Fruit fly (Drosophila melanogaster) whole organism, embryonic: ENCODE data around the gene CG11723.
A peak's percentile ranks its signal among the peaks of the same experiment; 100 is the strongest.

Experiments
- Bgb ChIP-seq: fragments of 200-800 bp; sonication (Bioruptor generic); IDR thresholded peaks from 2 replicates; pipeline ENCODE4 v1.3.6; 2022; ENCODE audit warnings: missing biosample characterization, missing genetic modification characterization; ENCODE audit not compliant: partially characterized antibody
- Bteb2 ChIP-seq: fragments of 200-800 bp; sonication (Bioruptor generic); optimal IDR thresholded peaks from 2 replicates; lab custom pipeline; 2016; ENCODE audit warnings: missing biosample characterization, missing genetic modification characterization
- CG11085 ChIP-seq: fragments of 200-800 bp; sonication (Bioruptor generic); IDR thresholded peaks from 2 replicates; pipeline ENCODE4 v1.3.6; 2022; ENCODE audit warnings: missing biosample characterization, missing genetic modification characterization
- CG11398 ChIP-seq: fragments of 200-800 bp; sonication (Bioruptor generic); optimal IDR thresholded peaks from 2 replicates; lab custom pipeline; 2016; ENCODE audit warnings: missing biosample characterization, missing genetic modification characterization
- CG11504 ChIP-seq: fragments of 200-800 bp; sonication (Bioruptor generic); optimal IDR thresholded peaks from 3 replicates; lab custom pipeline; 2019; ENCODE audit warnings: missing biosample characterization, mild to moderate bottlenecking, missing genetic modification characterization, moderate library complexity
- CG12104 ChIP-seq: fragments of 200-800 bp; sonication (Bioruptor generic); optimal IDR thresholded peaks from 3 replicates; lab custom pipeline; 2016; ENCODE audit warnings: missing biosample characterization, missing genetic modification characterization
- CG14667 ChIP-seq: fragments of 200-800 bp; sonication (Bioruptor generic); IDR thresholded peaks from 2 replicates; pipeline ENCODE4 v1.3.6; 2022; ENCODE audit warnings: missing biosample characterization, missing genetic modification characterization
- CG1603 ChIP-seq: fragments of 200-800 bp; sonication (Bioruptor generic); optimal IDR thresholded peaks from 2 replicates; lab custom pipeline; 2019; ENCODE audit warnings: missing biosample characterization, mild to moderate bottlenecking, missing genetic modification characterization, moderate library complexity
- CG16779 ChIP-seq: fragments of 200-800 bp; sonication (Bioruptor generic); IDR thresholded peaks from 2 replicates; pipeline ENCODE4 v1.3.6; 2022; ENCODE audit warnings: missing biosample characterization, missing genetic modification characterization
- CG18476 ChIP-seq: fragments of 200-800 bp; sonication (Bioruptor generic); optimal IDR thresholded peaks from 2 replicates; lab custom pipeline; 2016; ENCODE audit warnings: missing biosample characterization, mild to moderate bottlenecking, missing genetic modification characterization
- CG2678 ChIP-seq: fragments of 200-800 bp; sonication (Bioruptor generic); optimal IDR thresholded peaks from 3 replicates; lab custom pipeline; 2019; ENCODE audit warnings: missing biosample characterization, mild to moderate bottlenecking, missing genetic modification characterization, moderate library complexity
- CG32767 ChIP-seq: fragments of 200-800 bp; sonication (Bioruptor generic); IDR thresholded peaks from 2 replicates; pipeline ENCODE4 v1.3.6; 2022; ENCODE audit warnings: missing biosample characterization, missing genetic modification characterization
- CG34224 ChIP-seq: fragments of 200-800 bp; sonication (Bioruptor generic); IDR thresholded peaks from 3 replicates; pipeline ENCODE4 v1.3.6; 2022; ENCODE audit warnings: missing biosample characterization, missing genetic modification characterization; ENCODE audit not compliant: partially characterized antibody
- CG3726 ChIP-seq: fragments of 200-800 bp; sonication (Bioruptor generic); IDR thresholded peaks from 3 replicates; pipeline ENCODE4, ENCODE4 v1.3.6; 2022; ENCODE audit warnings: missing biosample characterization, missing genetic modification characterization
- CG3847 ChIP-seq: fragments of 200-800 bp; sonication (Bioruptor generic); IDR thresholded peaks from 2 replicates; pipeline ENCODE4 v1.3.6; 2022; ENCODE audit warnings: missing biosample characterization, missing genetic modification characterization
- CG4360 ChIP-seq: fragments of 200-800 bp; sonication (Bioruptor generic); IDR thresholded peaks from 2 replicates; pipeline ENCODE4 v1.3.6; 2022; ENCODE audit warnings: missing biosample characterization, missing genetic modification characterization
- CG7556 ChIP-seq: fragments of 200-800 bp; sonication (Bioruptor generic); optimal IDR thresholded peaks from 2 replicates; lab custom pipeline; 2017; ENCODE audit warnings: missing biosample characterization, mild to moderate bottlenecking, missing genetic modification characterization
- CG7745 ChIP-seq: fragments of 200-800 bp; sonication (Bioruptor generic); optimal IDR thresholded peaks from 2 replicates; lab custom pipeline; 2018; ENCODE audit warnings: missing biosample characterization, mild to moderate bottlenecking, missing genetic modification characterization, moderate library complexity
- CG7928 ChIP-seq: fragments of 200-800 bp; sonication (Bioruptor generic); optimal IDR thresholded peaks from 2 replicates; lab custom pipeline; 2017; ENCODE audit warnings: missing biosample characterization, mild to moderate bottlenecking, missing genetic modification characterization
- CG8089 ChIP-seq: fragments of 200-800 bp; sonication (Bioruptor generic); optimal IDR thresholded peaks from 3 replicates; lab custom pipeline; 2016; ENCODE audit warnings: missing biosample characterization, missing genetic modification characterization
- D19B ChIP-seq: fragments of 200-800 bp; sonication (Bioruptor generic); optimal IDR thresholded peaks from 2 replicates; lab custom pipeline; 2017; ENCODE audit warnings: missing biosample characterization, mild to moderate bottlenecking, missing genetic modification characterization
- Dip3 ChIP-seq: fragments of 200-800 bp; sonication (Bioruptor generic); optimal IDR thresholded peaks from 3 replicates; lab custom pipeline; 2016; ENCODE audit warnings: missing biosample characterization, missing genetic modification characterization
- Ets65A ChIP-seq: fragments of 200-800 bp; sonication (Bioruptor generic); peaks from one replicate; lab custom pipeline; 2016; ENCODE audit warnings: missing biosample characterization, missing genetic modification characterization
- Fer2 ChIP-seq: fragments of 200-800 bp; sonication (Bioruptor generic); optimal IDR thresholded peaks from 2 replicates; lab custom pipeline; 2018; ENCODE audit warnings: missing biosample characterization, mild to moderate bottlenecking, missing genetic modification characterization, moderate library complexity
- GATAe ChIP-seq: fragments of 200-800 bp; sonication (Bioruptor generic); conservative IDR thresholded peaks from 2 replicates; pipeline ENCODE4 v1.3.6; 2022; ENCODE audit warnings: missing biosample characterization, missing genetic modification characterization
- HHEX ChIP-seq: fragments of 200-800 bp; sonication (Bioruptor generic); optimal IDR thresholded peaks from 3 replicates; lab custom pipeline; 2017; ENCODE audit warnings: missing biosample characterization, mild to moderate bottlenecking, missing genetic modification characterization, missing genetic modification reagents
- HLH4C ChIP-seq: fragments of 200-800 bp; sonication (Bioruptor generic); IDR thresholded peaks from 3 replicates; pipeline ENCODE4 v1.3.6; 2022; ENCODE audit warnings: missing biosample characterization, missing genetic modification characterization; ENCODE audit not compliant: partially characterized antibody
- Mad ChIP-seq: fragments of 200-800 bp; sonication (Bioruptor generic); optimal IDR thresholded peaks from 2 replicates; lab custom pipeline; 2016; ENCODE audit warnings: missing biosample characterization, missing genetic modification characterization
- NfI ChIP-seq: fragments of 200-800 bp; sonication (Bioruptor generic); optimal IDR thresholded peaks from 3 replicates; lab custom pipeline; 2018; ENCODE audit warnings: missing biosample characterization, mild to moderate bottlenecking, missing genetic modification characterization, moderate library complexity
- Pdp1 ChIP-seq, 2 experiments: fragments of 200-800 bp; sonication (Bioruptor generic); optimal IDR thresholded peaks; 3 replicates each; lab custom pipeline; 2016; ENCODE audit warnings: missing biosample characterization in 2 of 2, missing genetic modification characterization in 2 of 2, mild to moderate bottlenecking in 1 of 2, moderate library complexity in 1 of 2
- Ravus ChIP-seq: fragments of 200-800 bp; sonication (Bioruptor generic); IDR thresholded peaks from 2 replicates; pipeline ENCODE4 v1.3.6; 2022; ENCODE audit warnings: missing biosample characterization, missing genetic modification characterization
- Ssrp ChIP-seq: fragments of 200-800 bp; sonication (Bioruptor generic); optimal IDR thresholded peaks from 2 replicates; lab custom pipeline; 2018; ENCODE audit warnings: missing biosample characterization, mild to moderate bottlenecking, missing genetic modification characterization, moderate library complexity
- az2 ChIP-seq: fragments of 200-800 bp; sonication (Bioruptor generic); optimal IDR thresholded peaks from 3 replicates; lab custom pipeline; 2016; ENCODE audit warnings: missing biosample characterization, missing genetic modification characterization
- bcd ChIP-seq: fragments of 200-800 bp; sonication (Bioruptor generic); optimal IDR thresholded peaks from 2 replicates; lab custom pipeline; 2017; ENCODE audit warnings: missing biosample characterization, mild to moderate bottlenecking, missing genetic modification characterization
- chn ChIP-seq: fragments of 200-800 bp; sonication (Bioruptor generic); optimal IDR thresholded peaks from 2 replicates; lab custom pipeline; 2016; ENCODE audit warnings: missing biosample characterization, missing genetic modification characterization
- dmrt99B ChIP-seq: fragments of 200-800 bp; sonication (Bioruptor generic); optimal IDR thresholded peaks from 2 replicates; lab custom pipeline; 2018; ENCODE audit warnings: missing biosample characterization, mild to moderate bottlenecking, missing genetic modification characterization, moderate library complexity
- dpn ChIP-seq, 2 experiments: fragments of 200-800 bp; sonication (Bioruptor generic); optimal IDR thresholded peaks; 3 replicates each; lab custom pipeline; 2016; ENCODE audit warnings: missing biosample characterization in 2 of 2, missing genetic modification characterization in 2 of 2
- esg ChIP-seq: fragments of 200-800 bp; sonication (Bioruptor generic); conservative IDR thresholded peaks from 2 replicates; pipeline ENCODE4 v1.3.6; 2022; ENCODE audit warnings: missing biosample characterization, missing genetic modification characterization
- ewg ChIP-seq: fragments of 200-800 bp; sonication (Bioruptor generic); optimal IDR thresholded peaks from 3 replicates; lab custom pipeline; 2017; ENCODE audit warnings: mild to moderate bottlenecking, missing biosample characterization, missing genetic modification reagents, missing genetic modification characterization
- gfzf ChIP-seq: fragments of 200-800 bp; sonication (Bioruptor generic); optimal IDR thresholded peaks from 2 replicates; lab custom pipeline; 2016; ENCODE audit warnings: missing biosample characterization, mild to moderate bottlenecking, missing genetic modification characterization, moderate library complexity
- h ChIP-seq: fragments of >200 bp; optimal IDR thresholded peaks from 2 replicates; lab custom pipeline; 2017
- hb ChIP-seq: fragments of 200-800 bp; sonication (Bioruptor generic); IDR thresholded peaks from 3 replicates; pipeline ENCODE4 v1.3.6; 2022; ENCODE audit warnings: missing biosample characterization, missing genetic modification characterization; ENCODE audit not compliant: partially characterized antibody
- inv ChIP-seq: fragments of 200-800 bp; sonication (Bioruptor generic); IDR thresholded peaks from 2 replicates; pipeline ENCODE4 v1.3.6; 2022; ENCODE audit warnings: missing biosample characterization, missing genetic modification characterization; ENCODE audit not compliant: partially characterized antibody
- lab ChIP-seq: fragments of 200-800 bp; sonication (Bioruptor generic); optimal IDR thresholded peaks from 3 replicates; lab custom pipeline; 2017; ENCODE audit warnings: missing biosample characterization, missing genetic modification characterization, mild to moderate bottlenecking, moderate library complexity, missing genetic modification reagents
- salm ChIP-seq: fragments of 200-800 bp; sonication (Bioruptor generic); optimal IDR thresholded peaks from 2 replicates; lab custom pipeline; 2018; ENCODE audit warnings: missing biosample characterization, mild to moderate bottlenecking, missing genetic modification characterization
- seq ChIP-seq: fragments of 200-800 bp; sonication (Bioruptor generic); IDR thresholded peaks from 2 replicates; pipeline ENCODE4 v1.3.6; 2022; ENCODE audit warnings: missing biosample characterization, missing genetic modification characterization
- stwl ChIP-seq: fragments of 200-800 bp; sonication (Bioruptor generic); optimal IDR thresholded peaks from 3 replicates; lab custom pipeline; 2018; ENCODE audit warnings: missing biosample characterization, mild to moderate bottlenecking, missing genetic modification characterization, moderate library complexity
- zen ChIP-seq: fragments of 200-800 bp; sonication (Bioruptor generic); optimal IDR thresholded peaks from 3 replicates; lab custom pipeline; 2018; ENCODE audit warnings: missing biosample characterization, mild to moderate bottlenecking, missing genetic modification characterization, moderate library complexity

Gene CG11723

dm6 chr2L:2130157-2130987 is 16.7 kb downstream of the CG11723 start, which contains the start of gene Glyp (continued):
- TF ChIP-seq GATAe (peak; percentile 93), lab (GFP tag; lab: Kevin White, UChicago) (peak; percentile 99), CG7556 (GFP tag; lab: Kevin White, UChicago) (peak; percentile 99), CG18476 (GFP tag; lab: Kevin White, UChicago) (peak; percentile 89), stwl (peak; percentile 26), bcd (GFP tag; lab: Kevin White, UChicago) (peak; percentile 98), Bteb2 (peak; percentile 81), h (lab: Kevin White, UChicago) (no peak), CG3847 (GFP tag; lab: Robert Waterston, UW) (peak; percentile 94), Bgb (peak; percentile 36; the same call in 1 of the 2 replicates), CG11398 (GFP tag; lab: Kevin White, UChicago) (no peak), zen (tag; lab: Kevin White, UChicago) (peak; percentile 91), chn (GFP tag; lab: Kevin White, UChicago) (peak; percentile 77), CG11085 (peak; percentile 89), gfzf (GFP tag; lab: Kevin White, UChicago) (no peak), HHEX (peak; percentile 98), dpn (GFP tag; optimal IDR thresholded peaks at IDR 0.05; lab: Kevin White, UChicago) (peak; percentile 61 to 96), az2 (peak; percentile 96), inv (GFP tag; lab: Robert Waterston, UW) (no peak), CG14667 (peak; percentile 89), CG32767 (GFP tag; lab: Robert Waterston, UW) (peak; percentile 96), CG34224 (no peak; the same call in 2 of the 3 replicates), CG8089 (GFP tag; lab: Kevin White, UChicago) (no peak), Dip3 (GFP tag; lab: Kevin White, UChicago) (peak; percentile 79), HLH4C (GFP tag; lab: Robert Waterston, UW) (no peak; the same call in 2 of the 3 replicates), CG1603 (peak; percentile 54), esg (GFP tag; lab: Robert Waterston, UW) (peak; percentile 94), CG3726 (GFP tag; lab: Robert Waterston, UW) (peak; percentile 85), D19B (GFP tag; lab: Kevin White, UChicago) (peak; percentile 94), CG12104 (GFP tag; lab: Kevin White, UChicago) (peak; percentile 97), Pdp1 (GFP tag; optimal IDR thresholded peaks at IDR 0.05; lab: Kevin White, UChicago) (peak; percentile 73 to 82), Ssrp (tag; lab: Kevin White, UChicago) (peak; percentile 96), Fer2 (tag; lab: Kevin White, UChicago) (peak; percentile 95), seq (peak; percentile 94), CG7745 (tag; lab: Kevin White, UChicago) (no peak), Mad (GFP tag; lab: Kevin White, UChicago) (peak; percentile 87), Ets65A (GFP tag; lab: Kevin White, UChicago) (peak; percentile 95), CG16779 (GFP tag; lab: Robert Waterston, UW) (peak; percentile 88), ewg (GFP tag; lab: Kevin White, UChicago) (peak; percentile 92), CG4360 (GFP tag; lab: Robert Waterston, UW) (peak; percentile 60), CG11504 (tag; lab: Kevin White, UChicago) (peak; percentile 97), hb (no peak), salm (tag; lab: Kevin White, UChicago) (peak; percentile 96), dmrt99B (tag; lab: Kevin White, UChicago) (peak; percentile 98), CG7928 (GFP tag; lab: Kevin White, UChicago) (peak; percentile 80), CG2678 (tag; lab: Kevin White, UChicago) (peak; percentile 99), Ravus (GFP tag; lab: Robert Waterston, UW) (peak; percentile 85), NfI (GFP tag; lab: Kevin White, UChicago) (peak; percentile 97)
